Fruit fly (Drosophila melanogaster): ENCODE data around the gene if.

DNA sequence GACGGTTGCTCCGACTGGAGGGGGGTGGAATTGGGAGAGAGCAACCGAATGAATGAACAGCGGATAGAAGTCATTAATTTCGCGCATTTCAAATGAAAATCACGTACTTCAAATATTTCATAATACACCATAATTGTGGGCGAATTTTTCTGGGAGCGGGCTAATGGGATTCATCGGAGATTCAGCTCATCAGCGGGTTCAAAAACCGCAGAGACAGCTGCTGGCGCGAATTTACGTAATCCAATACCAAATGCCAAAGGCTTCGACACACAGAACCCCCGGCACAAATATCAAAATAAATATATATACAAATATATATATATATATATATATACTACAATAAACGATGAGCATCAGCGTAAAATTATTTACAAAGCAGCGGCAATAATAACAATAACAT, 66.6 kb downstream of the if start:
- TF ChIP-seq CTCF (optimal IDR thresholded peaks at IDR 0.05) (no peak), CG8478 (optimal IDR thresholded peaks at IDR 0.05) (no peak)

All from S2 (cell line).